Fruit fly (Drosophila melanogaster): ENCODE results near the gene CG6761.

Gene CG6761

DNA sequence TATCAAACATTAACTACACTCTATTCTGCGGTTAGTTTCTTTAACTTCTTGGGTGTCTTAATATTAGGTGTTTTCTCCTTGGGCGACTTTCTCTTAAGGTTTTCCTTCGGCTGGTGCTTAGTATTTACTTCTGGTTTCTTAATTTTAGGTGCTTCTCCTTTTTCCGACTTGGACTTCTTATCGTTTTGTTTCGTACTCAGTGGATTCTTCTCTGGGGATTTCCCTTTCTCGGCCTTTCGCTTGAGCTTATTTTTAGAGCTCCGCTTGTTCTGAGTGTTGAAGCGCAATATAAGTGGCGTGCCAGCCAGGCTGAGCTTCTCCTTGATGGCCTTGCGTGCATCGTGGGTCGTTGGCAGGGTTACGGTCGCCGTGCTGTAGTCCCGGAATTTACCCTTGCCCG lies 14.4 kb upstream of the CG6761 start:
- TF ChIP-seq usp (GFP tag; optimal IDR thresholded peaks at IDR 0.05): no peak

DNA sequence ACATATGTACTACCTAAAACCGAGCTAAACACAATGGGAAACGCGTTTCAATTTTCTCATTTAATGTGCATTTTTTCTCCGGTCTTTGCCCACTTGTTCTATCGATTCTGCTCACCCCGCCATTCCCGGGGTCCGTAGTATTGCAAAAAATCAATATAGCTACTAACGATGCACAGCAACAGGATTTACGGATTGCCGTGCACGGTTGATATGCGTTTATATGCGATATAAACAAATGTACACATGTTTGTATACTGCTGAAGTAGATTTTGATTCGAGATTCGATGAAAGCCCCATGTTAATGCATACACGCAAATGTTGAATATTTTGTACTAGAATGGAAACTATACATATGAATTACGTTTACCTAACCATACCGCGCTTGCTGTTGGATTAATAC lies 13.7 kb upstream of the CG6761 start:
- TF ChIP-seq CG8478 (optimal IDR thresholded peaks at IDR 0.05): no peak
- TF ChIP-seq EcR (GFP tag; optimal IDR thresholded peaks at IDR 0.05): no peak
- no peak for TF ChIP-seq usp (GFP tag; optimal IDR thresholded peaks at IDR 0.05)
- TF ChIP-seq psq (optimal IDR thresholded peaks at IDR 0.05): no peak
- TF ChIP-seq pan (optimal IDR thresholded peaks at IDR 0.05): no peak
- TF ChIP-seq Dll (optimal IDR thresholded peaks at IDR 0.05): no peak

DNA sequence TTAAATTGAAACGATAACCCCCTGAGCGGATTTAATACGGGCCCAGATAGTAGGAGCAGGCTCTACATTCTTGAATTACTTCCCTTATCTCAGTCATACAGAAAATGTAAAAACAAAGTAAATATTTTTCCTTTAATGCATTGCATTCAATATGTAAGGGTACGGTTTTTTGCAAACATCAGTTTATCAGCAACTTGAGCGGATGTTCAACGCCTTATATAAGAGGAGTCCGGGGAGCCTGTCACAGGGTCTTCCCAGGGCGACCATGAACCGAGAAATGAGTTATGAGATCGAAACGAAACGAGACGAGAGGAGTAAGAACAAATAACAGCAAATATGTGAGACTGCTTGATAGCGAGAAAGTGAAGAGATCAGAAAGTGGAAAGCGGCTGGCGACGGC lies 13.2 kb upstream of the CG6761 start:
- no peak for TF ChIP-seq Dll (optimal IDR thresholded peaks at IDR 0.05)
- TF ChIP-seq pan (optimal IDR thresholded peaks at IDR 0.05): no peak
- no peak for TF ChIP-seq usp (GFP tag; optimal IDR thresholded peaks at IDR 0.05)
- no peak for TF ChIP-seq psq (optimal IDR thresholded peaks at IDR 0.05)
- no peak for TF ChIP-seq CG8478 (optimal IDR thresholded peaks at IDR 0.05)
- no peak for TF ChIP-seq EcR (GFP tag; optimal IDR thresholded peaks at IDR 0.05)

DNA sequence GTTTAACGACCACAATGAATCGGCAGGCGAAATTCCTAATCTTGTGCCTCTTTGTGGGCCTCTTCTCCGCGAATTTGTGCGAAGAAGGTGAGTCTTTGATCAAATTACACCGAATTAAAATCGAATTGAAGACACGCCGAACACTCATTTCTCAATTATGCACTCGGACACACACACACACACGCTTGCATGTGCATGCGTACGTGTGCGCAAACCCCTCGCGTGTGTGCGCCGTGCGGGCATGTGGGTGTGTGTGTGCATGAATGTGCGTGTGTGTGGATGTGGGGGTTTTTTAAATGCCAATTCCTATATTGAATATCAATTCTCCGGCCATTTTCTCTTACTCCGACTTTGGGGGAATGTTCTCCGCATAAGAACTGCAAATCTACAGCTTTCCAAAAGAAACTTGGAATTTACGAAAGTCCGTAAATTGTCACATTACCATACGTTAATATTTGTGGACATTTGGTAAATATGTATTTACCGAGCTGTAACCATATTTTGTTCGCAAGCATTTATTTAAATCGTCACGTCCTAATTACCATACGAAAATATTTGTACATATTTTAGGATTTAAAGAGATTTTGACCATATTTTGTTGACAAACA lies 11.2 kb upstream of the CG6761 start:
- no peak for TF ChIP-seq usp (GFP tag; optimal IDR thresholded peaks at IDR 0.05)
- no peak for TF ChIP-seq pan (optimal IDR thresholded peaks at IDR 0.05)
- no peak for TF ChIP-seq psq (optimal IDR thresholded peaks at IDR 0.05)
- TF ChIP-seq Dll (optimal IDR thresholded peaks at IDR 0.05): no peak
- TF ChIP-seq EcR (GFP tag; optimal IDR thresholded peaks at IDR 0.05): no peak
- no peak for TF ChIP-seq CG8478 (optimal IDR thresholded peaks at IDR 0.05)

DNA sequence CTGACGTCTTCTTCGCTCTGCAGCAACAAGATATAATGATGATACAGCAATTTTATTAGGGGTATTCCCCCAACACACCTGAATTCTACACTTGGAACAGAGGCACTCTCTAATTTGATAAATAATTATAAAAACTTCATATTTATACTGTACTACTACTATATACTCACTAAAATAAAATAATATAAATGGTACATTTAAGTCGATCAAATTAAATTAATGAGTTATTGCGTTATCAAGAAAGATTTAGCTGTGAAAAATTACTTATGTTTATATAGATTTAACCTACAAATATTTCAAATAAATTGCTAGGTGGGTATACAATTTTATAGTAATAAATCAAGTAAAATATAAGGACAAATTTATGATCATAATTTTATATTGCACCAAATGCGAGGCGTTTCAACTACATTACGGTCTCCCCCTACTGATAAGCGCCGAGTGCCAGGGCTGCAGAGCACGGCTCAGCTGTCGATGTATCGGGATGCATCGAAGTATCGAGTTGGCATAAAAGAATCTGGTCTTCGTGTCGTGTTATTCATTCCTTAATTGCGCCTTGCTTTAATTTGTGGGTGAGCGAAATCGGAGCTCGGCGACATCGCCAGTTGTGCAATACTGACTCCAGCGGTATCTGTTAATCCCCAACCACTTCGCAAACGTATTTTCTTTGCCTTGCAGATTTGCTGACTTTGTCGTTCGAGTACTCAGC lies 10.6 kb upstream of the CG6761 start, which contains the start of gene vsg:
Gene vsg (plus strand): TSS at position 497 of the 709 bp plus-strand sequence.
- no peak for TF ChIP-seq EcR (GFP tag; optimal IDR thresholded peaks at IDR 0.05)
- no peak for TF ChIP-seq Dll (optimal IDR thresholded peaks at IDR 0.05)
- TF ChIP-seq usp (GFP tag; optimal IDR thresholded peaks at IDR 0.05): no peak
- no peak for TF ChIP-seq pan (optimal IDR thresholded peaks at IDR 0.05)
- no peak for TF ChIP-seq CG8478 (optimal IDR thresholded peaks at IDR 0.05)
- no peak for TF ChIP-seq psq (optimal IDR thresholded peaks at IDR 0.05)

DNA sequence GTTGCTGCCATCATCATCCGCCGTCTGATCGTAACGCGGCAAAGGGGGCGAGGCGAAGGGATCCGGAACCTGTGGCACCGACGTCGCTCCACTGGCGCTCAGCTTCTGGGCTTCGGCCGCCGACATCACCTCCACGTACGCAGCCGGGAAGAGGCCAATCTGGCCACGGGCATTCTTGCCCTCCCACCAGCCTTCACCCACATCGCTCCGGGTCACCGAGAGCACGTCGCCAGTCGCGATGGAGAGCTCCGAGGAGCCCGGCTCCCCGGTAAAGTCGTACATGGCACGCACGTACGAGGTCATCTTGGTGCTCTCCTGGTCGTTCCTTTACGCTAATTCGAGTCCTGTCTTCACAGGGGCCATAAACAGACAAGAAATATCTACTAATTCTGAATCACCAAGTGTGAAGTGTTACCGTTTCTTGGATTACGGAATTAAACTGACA lies 10.0 kb upstream of the CG6761 start, which contains the start of gene SH3PX1:
Gene SH3PX1 (minus strand): TSS at position 445 of the 445 bp plus-strand sequence.
- TF ChIP-seq pan (optimal IDR thresholded peaks at IDR 0.05): no peak

DNA sequence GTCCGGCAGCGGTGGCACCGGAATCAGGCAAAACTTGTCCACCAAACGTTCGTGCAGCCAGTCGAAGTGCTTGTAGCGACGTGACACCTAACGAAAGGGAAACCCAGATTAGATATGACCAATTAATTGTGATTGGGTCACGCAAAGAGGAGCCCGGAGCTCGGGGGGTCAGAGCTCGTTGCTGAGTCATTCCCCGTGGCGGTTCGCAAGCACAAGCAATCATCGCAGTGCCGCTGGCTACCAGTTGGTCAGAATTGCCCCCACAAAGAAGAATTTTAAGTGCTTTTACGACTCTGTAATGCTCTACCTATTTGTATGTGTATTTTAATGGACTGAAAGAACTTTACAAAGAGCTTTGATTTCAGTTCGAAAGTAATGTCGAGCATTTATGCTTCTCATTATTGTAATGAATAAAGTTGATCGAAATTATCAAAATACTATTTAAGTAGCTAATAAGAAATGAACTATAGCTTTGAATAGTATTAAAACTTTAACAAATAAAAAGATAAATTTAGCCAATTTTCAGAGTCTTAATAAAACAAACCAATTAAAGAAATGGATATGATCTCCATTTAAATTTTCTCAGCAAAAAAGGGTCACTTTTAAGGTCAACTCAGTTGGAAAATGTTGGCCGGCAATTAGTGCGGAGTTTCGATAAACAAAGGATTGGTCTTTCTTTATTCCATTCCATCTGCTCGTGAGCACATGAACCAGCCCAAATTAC lies 8.8 kb upstream of the CG6761 start:
- no peak for TF ChIP-seq pan (optimal IDR thresholded peaks at IDR 0.05)
- no peak for TF ChIP-seq EcR (GFP tag; optimal IDR thresholded peaks at IDR 0.05)
- TF ChIP-seq CG8478 (optimal IDR thresholded peaks at IDR 0.05): no peak
- TF ChIP-seq usp (GFP tag; optimal IDR thresholded peaks at IDR 0.05): no peak
- TF ChIP-seq psq (optimal IDR thresholded peaks at IDR 0.05): no peak
- no peak for TF ChIP-seq Dll (optimal IDR thresholded peaks at IDR 0.05)

DNA sequence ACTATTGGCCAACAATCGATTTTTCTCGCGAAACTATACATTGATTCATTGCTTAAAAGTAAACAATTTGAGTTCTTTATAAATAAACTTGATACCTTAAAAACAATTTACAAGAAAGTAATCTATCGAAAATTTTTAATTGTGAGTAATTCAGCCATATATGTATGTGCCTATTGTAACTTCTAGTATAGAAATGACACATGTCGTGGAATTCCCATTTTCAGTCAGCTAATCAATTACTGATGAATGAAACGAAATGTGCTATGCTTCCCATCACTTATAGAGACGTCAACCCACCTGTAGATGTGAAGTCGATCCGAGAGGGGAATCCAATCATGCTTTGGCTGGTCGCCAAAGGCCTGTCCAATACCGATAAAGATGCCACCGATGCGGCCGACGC lies 7.8 kb upstream of the CG6761 start:
- TF ChIP-seq usp (GFP tag; optimal IDR thresholded peaks at IDR 0.05): no peak
- no peak for TF ChIP-seq pan (optimal IDR thresholded peaks at IDR 0.05)
- TF ChIP-seq CG8478 (optimal IDR thresholded peaks at IDR 0.05): no peak
- no peak for TF ChIP-seq EcR (GFP tag; optimal IDR thresholded peaks at IDR 0.05)
- no peak for TF ChIP-seq psq (optimal IDR thresholded peaks at IDR 0.05)
- no peak for TF ChIP-seq Dll (optimal IDR thresholded peaks at IDR 0.05)

DNA sequence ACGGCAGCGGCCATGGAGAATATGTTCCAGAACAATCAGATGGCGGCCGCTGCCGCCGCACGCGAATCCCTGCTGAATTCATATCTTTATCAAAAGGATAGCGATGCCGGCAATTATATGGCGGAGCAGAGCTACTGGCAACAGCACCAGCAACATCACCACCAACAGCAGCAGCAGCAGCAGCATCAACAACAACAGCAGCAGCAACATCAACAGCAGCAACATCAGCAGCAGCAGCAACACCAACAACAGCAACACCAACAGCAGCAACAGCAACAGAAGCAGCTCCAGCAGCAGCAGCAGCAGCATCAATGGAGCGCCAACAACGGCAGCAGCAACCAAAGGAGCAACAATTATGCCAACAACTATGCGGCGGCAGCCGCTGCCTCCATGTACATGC lies 5.4 kb upstream of the CG6761 start:
- TF ChIP-seq psq (optimal IDR thresholded peaks at IDR 0.05) (no peak), Dll (optimal IDR thresholded peaks at IDR 0.05) (no peak), CG8478 (optimal IDR thresholded peaks at IDR 0.05) (no peak), usp (GFP tag; optimal IDR thresholded peaks at IDR 0.05) (no peak), pan (optimal IDR thresholded peaks at IDR 0.05) (no peak), EcR (GFP tag; optimal IDR thresholded peaks at IDR 0.05) (no peak)

DNA sequence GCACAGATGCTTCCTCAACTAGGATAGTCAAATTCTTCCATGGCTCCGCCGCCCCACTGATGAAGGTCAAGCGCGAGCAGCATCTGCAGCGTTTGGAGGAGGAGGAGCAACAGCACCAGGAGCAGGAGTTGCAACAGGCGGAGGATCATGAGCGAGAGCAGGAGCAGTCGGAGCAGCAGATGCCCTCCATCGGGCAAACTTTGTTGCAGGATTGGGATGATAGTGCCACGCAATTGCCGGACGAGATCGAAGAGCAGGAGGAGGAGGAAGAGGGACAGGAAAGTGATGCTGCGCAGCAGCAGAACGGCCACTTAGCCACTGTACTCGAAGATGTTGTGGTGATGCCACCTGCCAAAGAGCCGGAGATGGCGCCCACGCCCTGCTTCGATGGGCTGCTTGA lies 2.2 kb upstream of the CG6761 start:
- no peak for TF ChIP-seq EcR (GFP tag; optimal IDR thresholded peaks at IDR 0.05)
- no peak for TF ChIP-seq CG8478 (optimal IDR thresholded peaks at IDR 0.05)
- TF ChIP-seq psq (optimal IDR thresholded peaks at IDR 0.05): no peak
- TF ChIP-seq usp (GFP tag; optimal IDR thresholded peaks at IDR 0.05): no peak
- no peak for TF ChIP-seq Dll (optimal IDR thresholded peaks at IDR 0.05)
- no peak for TF ChIP-seq pan (optimal IDR thresholded peaks at IDR 0.05)

DNA sequence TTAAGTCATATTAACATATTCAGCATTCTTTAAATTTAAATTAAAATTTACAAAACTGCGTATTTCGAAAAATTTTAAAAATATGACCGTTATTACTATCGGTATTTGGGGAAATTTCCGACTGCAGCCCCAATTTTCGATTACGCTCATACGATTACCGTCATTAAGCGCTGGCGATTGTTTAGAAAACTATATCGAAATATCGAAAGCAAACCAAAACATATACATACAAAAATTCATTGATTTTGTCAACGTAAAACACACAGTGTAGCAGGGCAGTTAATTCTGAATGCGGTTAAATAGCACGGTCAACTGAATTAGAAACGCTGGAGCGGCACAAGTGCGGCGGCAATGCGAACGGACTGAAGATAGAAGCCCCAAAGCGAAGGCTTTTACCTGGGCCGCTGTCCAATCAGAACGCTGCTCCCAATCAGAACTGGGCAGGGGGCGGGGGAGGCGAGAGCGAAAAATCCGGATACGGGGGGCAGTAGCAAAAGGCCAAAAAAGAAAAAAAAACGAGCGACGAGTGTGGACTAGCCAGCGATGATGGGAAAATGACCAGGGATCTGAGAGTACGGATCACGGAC lies 860 bp upstream of the CG6761 start, which contains the start of gene CG16711:
Gene CG16711 (plus strand): TSS at position 170 of the 587 bp plus-strand sequence.
- TF ChIP-seq psq (optimal IDR thresholded peaks at IDR 0.05) (no peak), EcR (GFP tag; optimal IDR thresholded peaks at IDR 0.05) (no peak), pan (optimal IDR thresholded peaks at IDR 0.05) (no peak), usp (GFP tag; optimal IDR thresholded peaks at IDR 0.05) (no peak), Dll (optimal IDR thresholded peaks at IDR 0.05) (no peak), CG8478 (optimal IDR thresholded peaks at IDR 0.05) (no peak)

DNA sequence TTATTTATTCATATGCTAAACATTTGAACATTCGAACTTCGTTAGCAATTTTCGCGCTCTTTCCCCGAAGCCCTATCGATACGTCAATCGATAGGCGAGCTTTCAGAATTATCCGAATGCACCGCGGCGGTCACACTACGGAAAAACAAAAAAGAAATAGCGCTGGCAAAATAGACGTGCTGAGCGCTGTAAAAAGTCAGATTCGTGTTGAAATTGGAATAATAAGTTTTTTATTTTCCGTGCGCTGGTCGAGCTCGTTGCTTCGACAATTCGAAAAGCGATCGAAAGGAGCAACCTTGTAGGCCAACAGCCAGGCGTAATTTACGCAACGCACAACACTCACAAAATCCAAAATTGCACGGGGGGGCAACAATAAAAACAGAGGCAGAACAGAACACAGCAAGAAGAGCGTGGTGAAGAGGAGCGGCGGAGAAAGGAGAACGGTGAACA lies 5.2 kb downstream of the CG6761 start, which contains the start of gene Ubc4:
Gene Ubc4 (plus strand): TSS at position 144 of the 450 bp plus-strand sequence.
- TF ChIP-seq usp (GFP tag; optimal IDR thresholded peaks at IDR 0.05) (no peak), psq (optimal IDR thresholded peaks at IDR 0.05) (no peak), EcR (GFP tag; optimal IDR thresholded peaks at IDR 0.05) (no peak), CG8478 (optimal IDR thresholded peaks at IDR 0.05) (no peak), Dll (optimal IDR thresholded peaks at IDR 0.05) (no peak), pan (optimal IDR thresholded peaks at IDR 0.05) (no peak)
